Fruit fly (Drosophila melanogaster) whole organism, adult: ENCODE data around the gene dome.

Source experiments
- Crg-1 ChIP-seq: fragments of 200-800 bp; sonication (Bioruptor generic); optimal IDR thresholded peaks from 2 replicates; lab custom pipeline; 2016; ENCODE audit warnings: missing biosample characterization, missing genetic modification characterization
- bab1 ChIP-seq: fragments of 200-800 bp; sonication (Bioruptor generic); optimal IDR thresholded peaks from 3 replicates; lab custom pipeline; 2019; ENCODE audit warnings: missing biosample characterization, mild to moderate bottlenecking, missing genetic modification characterization, moderate library complexity
- cnc ChIP-seq, 2 experiments: fragments of >200 bp; optimal IDR thresholded peaks; 2 replicates each; lab custom pipeline; 2017
- ovo ChIP-seq: fragments of 200-800 bp; sonication (Bioruptor generic); optimal IDR thresholded peaks from 2 replicates; lab custom pipeline; 2016; ENCODE audit warnings: missing biosample characterization, missing genetic modification characterization
- pad ChIP-seq: fragments of 200-800 bp; sonication (Bioruptor generic); optimal IDR thresholded peaks from 3 replicates; lab custom pipeline; 2017; ENCODE audit warnings: missing biosample characterization, missing genetic modification characterization, mild to moderate bottlenecking, moderate library complexity, missing genetic modification reagents
- tj ChIP-seq: fragments of 200-800 bp; sonication (Bioruptor generic); optimal IDR thresholded peaks from 3 replicates; lab custom pipeline; 2017; ENCODE audit warnings: missing biosample characterization, mild to moderate bottlenecking, missing genetic modification characterization, moderate library complexity
- toe ChIP-seq: fragments of 200-800 bp; sonication (Bioruptor generic); optimal IDR thresholded peaks from 2 replicates; lab custom pipeline; 2016; ENCODE audit warnings: missing biosample characterization, missing genetic modification characterization

- TF ChIP-seq cnc (optimal IDR thresholded peaks at IDR 0.05; lab: Kevin White, UChicago) (no peak), toe (no peak), pad (no peak), Crg-1 (GFP tag; lab: Kevin White, UChicago) (no peak), bab1 (GFP tag; lab: Kevin White, UChicago) (no peak), ovo (GFP tag; lab: Kevin White, UChicago) (no peak), tj (GFP tag; lab: Kevin White, UChicago) (peak; percentile 75)
These were observed 28.6 kb upstream of the dome start for dm6 chrX:19711936-19712335.
